Worm (Caenorhabditis elegans): ENCODE data around the gene grd-10.
A peak's percentile ranks its signal among the peaks of the same experiment; 100 is the strongest.

DNA sequence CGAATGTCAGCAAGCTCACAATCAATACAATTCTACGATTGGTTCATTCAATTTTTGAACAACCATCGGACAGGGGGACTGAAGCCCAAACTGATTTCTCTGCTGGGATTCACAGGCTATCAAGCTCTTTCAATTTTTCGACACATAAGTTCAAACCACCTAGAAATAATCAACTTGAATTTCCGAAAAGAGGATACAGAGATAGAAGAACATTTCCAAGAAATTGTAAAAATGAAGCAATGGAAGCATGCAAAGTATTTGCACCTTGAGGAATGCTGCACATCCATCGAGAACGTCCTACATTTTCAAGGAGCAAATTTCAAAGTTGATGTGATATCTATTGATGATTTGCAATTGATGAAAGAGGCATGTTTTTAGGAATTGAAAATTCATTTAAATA lies 26.9 kb downstream of the grd-10 start:
- no peak for TF ChIP-seq aly-2 (tag; optimal IDR thresholded peaks at IDR 0.05)
- no peak for TF ChIP-seq nhr-76 (tag; optimal IDR thresholded peaks at IDR 0.05)
- no peak for TF ChIP-seq pha-4 (GFP tag; IDR thresholded peaks at IDR 0.05)
- no peak for TF ChIP-seq pha-4 (tag; optimal IDR thresholded peaks at IDR 0.05)
- no peak for TF ChIP-seq lin-39 (tag; optimal IDR thresholded peaks at IDR 0.05)
- peak in 1 of 2 experiments; percentile 91 for TF ChIP-seq unc-62 (GFP tag; optimal IDR thresholded peaks at IDR 0.05 in 1 of 2)
- no peak for TF ChIP-seq unc-62 (tag; optimal IDR thresholded peaks at IDR 0.05)
- TF ChIP-seq rbr-2 (tag; optimal IDR thresholded peaks at IDR 0.05): no peak
- no peak for TF ChIP-seq fos-1 (tag; optimal IDR thresholded peaks at IDR 0.05)
- no peak for TF ChIP-seq Y5F2A.4 (GFP tag; optimal IDR thresholded peaks at IDR 0.05)
- TF ChIP-seq daf-8 (GFP tag; IDR thresholded peaks at IDR 0.05): no peak
